Fruit fly (Drosophila melanogaster) whole organism, embryonic: ENCODE data around the gene CG8319.
A peak's percentile ranks its signal among the peaks of the same experiment; 100 is the strongest.

ENCODE experiments used
- BEAF-32 ChIP-seq: fragments of 200-800 bp; sonication (Bioruptor generic); optimal IDR thresholded peaks from 3 replicates; lab custom pipeline; 2017; ENCODE audit warnings: missing biosample characterization, missing genetic modification characterization, mild to moderate bottlenecking, moderate library complexity, missing genetic modification reagents
- BtbVII ChIP-seq: fragments of 200-800 bp; sonication (Bioruptor generic); optimal IDR thresholded peaks from 3 replicates; lab custom pipeline; 2017; ENCODE audit warnings: missing biosample characterization, mild to moderate bottlenecking, missing genetic modification characterization
- CG11398 ChIP-seq: fragments of 200-800 bp; sonication (Bioruptor generic); optimal IDR thresholded peaks from 2 replicates; lab custom pipeline; 2016; ENCODE audit warnings: missing biosample characterization, missing genetic modification characterization
- CG12071 ChIP-seq: fragments of 200-800 bp; sonication (Bioruptor generic); optimal IDR thresholded peaks from 3 replicates; lab custom pipeline; 2018; ENCODE audit warnings: missing biosample characterization, mild to moderate bottlenecking, missing genetic modification characterization
- CG12744 ChIP-seq: fragments of 200-800 bp; sonication (Bioruptor generic); optimal IDR thresholded peaks from 2 replicates; lab custom pipeline; 2016; ENCODE audit warnings: missing biosample characterization, missing genetic modification characterization
- CG15269 ChIP-seq: fragments of 200-800 bp; sonication (Bioruptor generic); optimal IDR thresholded peaks from 2 replicates; lab custom pipeline; 2018; ENCODE audit warnings: missing biosample characterization, mild to moderate bottlenecking, missing genetic modification characterization, moderate library complexity
- CG17612 ChIP-seq: fragments of 200-800 bp; sonication (Bioruptor generic); IDR thresholded peaks from 2 replicates; pipeline ENCODE4 v1.3.6; 2022; ENCODE audit warnings: missing biosample characterization, missing genetic modification characterization
- CG17802 ChIP-seq: fragments of 200-800 bp; sonication (Bioruptor generic); optimal IDR thresholded peaks from 2 replicates; lab custom pipeline; 2018; ENCODE audit warnings: missing biosample characterization, mild to moderate bottlenecking, missing genetic modification characterization, moderate library complexity
- CG2120 ChIP-seq: fragments of 200-800 bp; sonication (Bioruptor generic); optimal IDR thresholded peaks from 3 replicates; lab custom pipeline; 2016; ENCODE audit warnings: missing biosample characterization, missing genetic modification characterization
- CG2199 ChIP-seq: fragments of 200-800 bp; sonication (Bioruptor generic); IDR thresholded peaks from 3 replicates; pipeline ENCODE4 v1.3.6; 2022; ENCODE audit warnings: missing biosample characterization, missing genetic modification characterization
- CG30020 ChIP-seq: fragments of 200-800 bp; optimal IDR thresholded peaks from 2 replicates; lab custom pipeline; 2019; ENCODE audit warnings: missing biosample characterization, mild to moderate bottlenecking, missing genetic modification characterization, moderate library complexity
- CG3281 ChIP-seq: fragments of 200-800 bp; sonication (Bioruptor generic); optimal IDR thresholded peaks from 3 replicates; lab custom pipeline; 2017; ENCODE audit warnings: missing biosample characterization, mild to moderate bottlenecking, missing genetic modification characterization
- CG43689 ChIP-seq: fragments of 200-800 bp; sonication (Bioruptor generic); IDR thresholded peaks from 2 replicates; pipeline ENCODE4 v1.3.6; 2022; ENCODE audit warnings: missing biosample characterization, missing genetic modification characterization
- CG4424 ChIP-seq: fragments of 200-800 bp; sonication (Bioruptor generic); optimal IDR thresholded peaks from 3 replicates; lab custom pipeline; 2016; ENCODE audit warnings: missing biosample characterization, missing genetic modification characterization
- CG6254 ChIP-seq: fragments of 200-800 bp; sonication (Bioruptor generic); optimal IDR thresholded peaks from 3 replicates; lab custom pipeline; 2017; ENCODE audit warnings: mild to moderate bottlenecking, missing biosample characterization, missing genetic modification reagents, missing genetic modification characterization
- CG6272 ChIP-seq: fragments of 200-800 bp; sonication (Bioruptor generic); IDR thresholded peaks from 2 replicates; pipeline ENCODE4 v1.3.6; 2022; ENCODE audit warnings: missing biosample characterization, missing genetic modification characterization
- CG6813 ChIP-seq: fragments of 200-800 bp; sonication (Bioruptor generic); optimal IDR thresholded peaks from 2 replicates; lab custom pipeline; 2017; ENCODE audit warnings: missing biosample characterization, missing genetic modification characterization, mild to moderate bottlenecking, moderate library complexity, missing genetic modification reagents
- CG8944 ChIP-seq: fragments of 200-800 bp; sonication (Bioruptor generic); optimal IDR thresholded peaks from 3 replicates; lab custom pipeline; 2016; ENCODE audit warnings: missing biosample characterization, missing genetic modification characterization
- CkIIα-i1 ChIP-seq: fragments of 200-800 bp; sonication (Bioruptor generic); IDR thresholded peaks from 2 replicates; pipeline ENCODE4 v1.3.6; 2022; ENCODE audit warnings: missing biosample characterization, missing genetic modification characterization
- Dref ChIP-seq: fragments of 200-800 bp; sonication (Bioruptor generic); IDR thresholded peaks from 2 replicates; pipeline ENCODE4 v1.3.6; 2022; ENCODE audit warnings: missing biosample characterization, missing genetic modification characterization
- Ets65A ChIP-seq: fragments of 200-800 bp; sonication (Bioruptor generic); peaks from one replicate; lab custom pipeline; 2016; ENCODE audit warnings: missing biosample characterization, missing genetic modification characterization
- HmgZ ChIP-seq: fragments of 200-800 bp; sonication (Bioruptor generic); optimal IDR thresholded peaks from 2 replicates; lab custom pipeline; 2018; ENCODE audit warnings: missing biosample characterization, mild to moderate bottlenecking, missing genetic modification characterization
- Med ChIP-seq: fragments of 200-800 bp; sonication (Bioruptor generic); peaks from one replicate; lab custom pipeline; 2016; ENCODE audit warnings: missing biosample characterization, missing genetic modification characterization, mild to moderate bottlenecking, inconsistent platforms, moderate library complexity
- NK7.1 ChIP-seq: fragments of 200-800 bp; sonication (Bioruptor generic); optimal IDR thresholded peaks from 3 replicates; lab custom pipeline; 2016; ENCODE audit warnings: missing biosample characterization, missing genetic modification characterization
- Nf-YA ChIP-seq: fragments of 200-800 bp; sonication (Bioruptor generic); IDR thresholded peaks from 2 replicates; pipeline ENCODE4 v1.3.6; 2022; ENCODE audit warnings: missing biosample characterization, missing genetic modification characterization
- Sin3A ChIP-seq: fragments of >200 bp; optimal IDR thresholded peaks from 2 replicates; lab custom pipeline; 2018
- Trl ChIP-seq, 3 experiments: fragments of >200 bp in 2 of 3; fragments of 200-800 bp in 1 of 3; sonication (Bioruptor generic) in 1 of 3; optimal IDR thresholded peaks; 2 replicates in 1 of 3; 3 replicates in 2 of 3; lab custom pipeline; 2016 to 2017; ENCODE audit warnings: missing biosample characterization in 1 of 3, missing genetic modification characterization in 1 of 3
- Usf ChIP-seq: fragments of 200-800 bp; sonication (Bioruptor generic); optimal IDR thresholded peaks from 2 replicates; lab custom pipeline; 2017; ENCODE audit warnings: missing genotype, missing biosample characterization, missing genetic modification characterization
- ab ChIP-seq: fragments of 200-800 bp; sonication (Bioruptor generic); optimal IDR thresholded peaks from 2 replicates; lab custom pipeline; 2016; ENCODE audit warnings: missing biosample characterization, missing genetic modification characterization
- ac ChIP-seq: fragments of 200-800 bp; sonication (Bioruptor generic); optimal IDR thresholded peaks from 3 replicates; lab custom pipeline; 2017; ENCODE audit warnings: missing biosample characterization, mild to moderate bottlenecking, missing genetic modification characterization
- aop ChIP-seq: fragments of 200-800 bp; sonication (Bioruptor generic); IDR thresholded peaks from 2 replicates; pipeline ENCODE4 v1.3.6; 2022; ENCODE audit warnings: missing biosample characterization, missing genetic modification characterization
- ash1 ChIP-seq: fragments of 200-800 bp; sonication (Bioruptor generic); optimal IDR thresholded peaks from 2 replicates; lab custom pipeline; 2018; ENCODE audit warnings: missing biosample characterization, mild to moderate bottlenecking, missing genetic modification characterization
- chn ChIP-seq: fragments of 200-800 bp; sonication (Bioruptor generic); optimal IDR thresholded peaks from 2 replicates; lab custom pipeline; 2016; ENCODE audit warnings: missing biosample characterization, missing genetic modification characterization
- dysf ChIP-seq: fragments of 200-800 bp; sonication (Bioruptor generic); IDR thresholded peaks from 3 replicates; pipeline ENCODE4 v1.3.6; 2022; ENCODE audit warnings: missing biosample characterization, missing genetic modification characterization
- ems ChIP-seq: fragments of 200-800 bp; sonication (Bioruptor generic); optimal IDR thresholded peaks from 3 replicates; lab custom pipeline; 2016; ENCODE audit warnings: missing biosample characterization, missing genetic modification characterization
- ewg ChIP-seq: fragments of 200-800 bp; sonication (Bioruptor generic); optimal IDR thresholded peaks from 3 replicates; lab custom pipeline; 2017; ENCODE audit warnings: mild to moderate bottlenecking, missing biosample characterization, missing genetic modification reagents, missing genetic modification characterization
- fd102C ChIP-seq: fragments of 200-800 bp; sonication (Bioruptor generic); optimal IDR thresholded peaks from 2 replicates; lab custom pipeline; 2018; ENCODE audit warnings: missing biosample characterization, mild to moderate bottlenecking, missing genetic modification characterization, moderate library complexity
- gcm ChIP-seq: fragments of 200-800 bp; sonication (Bioruptor generic); optimal IDR thresholded peaks from 2 replicates; lab custom pipeline; 2019; ENCODE audit warnings: missing biosample characterization, mild to moderate bottlenecking, missing genetic modification characterization, moderate library complexity
- gsb-n ChIP-seq: fragments of 200-800 bp; sonication (Bioruptor generic); optimal IDR thresholded peaks from 3 replicates; lab custom pipeline; 2018; ENCODE audit warnings: missing biosample characterization, mild to moderate bottlenecking, missing genetic modification characterization
- hbn ChIP-seq: fragments of 200-800 bp; sonication (Bioruptor generic); IDR thresholded peaks from 2 replicates; pipeline ENCODE4 v1.3.6; 2022; ENCODE audit warnings: missing biosample characterization, missing genetic modification characterization; ENCODE audit not compliant: partially characterized antibody
- jumu ChIP-seq: fragments of 200-800 bp; sonication (Bioruptor generic); optimal IDR thresholded peaks from 3 replicates; lab custom pipeline; 2016; ENCODE audit warnings: missing biosample characterization, missing genetic modification characterization
- lab ChIP-seq: fragments of 200-800 bp; sonication (Bioruptor generic); optimal IDR thresholded peaks from 3 replicates; lab custom pipeline; 2017; ENCODE audit warnings: missing biosample characterization, missing genetic modification characterization, mild to moderate bottlenecking, moderate library complexity, missing genetic modification reagents
- maf-S ChIP-seq: fragments of 200-800 bp; sonication (Bioruptor generic); optimal IDR thresholded peaks from 2 replicates; lab custom pipeline; 2016; ENCODE audit warnings: missing biosample characterization, missing genetic modification characterization
- otp ChIP-seq: fragments of 200-800 bp; sonication (Bioruptor generic); IDR thresholded peaks from 3 replicates; pipeline ENCODE4, ENCODE4 v1.3.6; 2022; ENCODE audit warnings: missing biosample characterization, missing genetic modification characterization
- salm ChIP-seq: fragments of 200-800 bp; sonication (Bioruptor generic); optimal IDR thresholded peaks from 2 replicates; lab custom pipeline; 2018; ENCODE audit warnings: missing biosample characterization, mild to moderate bottlenecking, missing genetic modification characterization
- scrt ChIP-seq: fragments of 200-800 bp; sonication (Bioruptor generic); optimal IDR thresholded peaks from 2 replicates; lab custom pipeline; 2018; ENCODE audit warnings: missing biosample characterization, mild to moderate bottlenecking, missing genetic modification characterization, moderate library complexity
- slp2 ChIP-seq: fragments of 200-800 bp; sonication (Bioruptor generic); optimal IDR thresholded peaks from 2 replicates; lab custom pipeline; 2016; ENCODE audit warnings: missing biosample characterization, missing genetic modification characterization
- sna ChIP-seq: fragments of 200-800 bp; sonication (Bioruptor generic); IDR thresholded peaks from 2 replicates; pipeline ENCODE4 v1.3.6; 2022; ENCODE audit warnings: missing biosample characterization, missing genetic modification characterization; ENCODE audit not compliant: partially characterized antibody
- stc ChIP-seq: fragments of 200-800 bp; sonication (Bioruptor generic); IDR thresholded peaks from 2 replicates; pipeline ENCODE4 v1.3.6; 2022; ENCODE audit warnings: missing biosample characterization, missing genetic modification characterization
- zfh2 ChIP-seq: fragments of 200-800 bp; sonication (Bioruptor generic); optimal IDR thresholded peaks from 2 replicates; lab custom pipeline; 2016; ENCODE audit warnings: missing biosample characterization, missing genetic modification characterization

Gene CG8319

dm6 chr3R:9586663-9587248, 40.4 kb upstream of the CG8319 start, which contains the start of gene P58IPK (continued):
- TF ChIP-seq HmgZ (tag; lab: Kevin White, UChicago) (peak; percentile 91), NK7.1 (peak; percentile 19), gcm (GFP tag; lab: Kevin White, UChicago) (no peak), CG17612 (GFP tag; lab: Robert Waterston, UW) (no peak), CG6254 (GFP tag; lab: Kevin White, UChicago) (no peak), CG15269 (peak; percentile 48), CG2120 (GFP tag; lab: Kevin White, UChicago) (peak; percentile 87), CG11398 (GFP tag; lab: Kevin White, UChicago) (peak; percentile 37), aop (no peak), CkIIα-i1 (GFP tag; lab: Robert Waterston, UW) (no peak), CG12071 (GFP tag; lab: Kevin White, UChicago) (no peak), slp2 (GFP tag; lab: Kevin White, UChicago) (peak; percentile 52), CG8944 (GFP tag; lab: Kevin White, UChicago) (peak; percentile 65), ewg (GFP tag; lab: Kevin White, UChicago) (peak; percentile 19), ac (GFP tag; lab: Kevin White, UChicago) (no peak), jumu (GFP tag; lab: Kevin White, UChicago) (peak; percentile 76), ab (GFP tag; lab: Kevin White, UChicago) (no peak), chn (GFP tag; lab: Kevin White, UChicago) (peak; percentile 66), stc (GFP tag; lab: Robert Waterston, UW) (no peak; the same call in 1 of the 2 replicates), CG17802 (tag; lab: Kevin White, UChicago) (peak; percentile 76), BtbVII (no peak), sna (GFP tag; lab: Robert Waterston, UW) (peak; percentile 92), lab (GFP tag; lab: Kevin White, UChicago) (peak; percentile 40), fd102C (GFP tag; lab: Kevin White, UChicago) (no peak), otp (no peak), BEAF-32 (GFP tag; lab: Kevin White, UChicago) (peak; percentile 99), CG30020 (tag; lab: Kevin White, UChicago) (peak; percentile 52), dysf (GFP tag; lab: Robert Waterston, UW) (peak; percentile 54; the same call in 2 of the 3 replicates), CG3281 (GFP tag; lab: Kevin White, UChicago) (peak; percentile 31), Trl (optimal IDR thresholded peaks at IDR 0.05; lab: Kevin White, UChicago) (no peak), Trl (GFP tag; optimal IDR thresholded peaks at IDR 0.05; lab: Kevin White, UChicago) (peak; percentile 70), CG6272 (GFP tag; lab: Robert Waterston, UW) (peak; percentile 80), gsb-n (no peak), CG4424 (GFP tag; lab: Kevin White, UChicago) (peak; percentile 51), CG12744 (peak; percentile 72), Nf-YA (GFP tag; lab: Robert Waterston, UW) (no peak), salm (tag; lab: Kevin White, UChicago) (no peak), Dref (GFP tag; lab: Robert Waterston, UW) (peak; percentile 65), CG6813 (GFP tag; lab: Kevin White, UChicago) (no peak), Ets65A (GFP tag; lab: Kevin White, UChicago) (peak; percentile 98), CG43689 (GFP tag; lab: Robert Waterston, UW) (no peak), maf-S (GFP tag; lab: Kevin White, UChicago) (peak; percentile 67), Med (GFP tag; lab: Kevin White, UChicago) (peak; percentile 97), CG2199 (GFP tag; lab: Robert Waterston, UW) (0 out of 3 replicates have a peak, but pooled peaks have one; percentile 45), ems (peak; percentile 74), scrt (GFP tag; lab: Kevin White, UChicago) (peak; percentile 9), zfh2 (GFP tag; lab: Kevin White, UChicago) (peak; percentile 80), ash1 (GFP tag; lab: Kevin White, UChicago) (peak; percentile 40), hbn (GFP tag; lab: Robert Waterston, UW) (peak; percentile 88), Usf (peak; percentile 17), Sin3A (lab: Kevin White, UChicago) (peak; percentile 82)
